Worm (Caenorhabditis elegans) whole organism, L1 larva: ENCODE data around the gene T13C2.2.

Source experiments
- ceh-63 ChIP-seq: fragments of 200-800 bp; sonication (Bioruptor generic); optimal IDR thresholded peaks from 2 replicates; lab custom pipeline; 2018; ENCODE audit warnings: mild to moderate bottlenecking, missing genetic modification characterization, missing compliant biosample characterization
- ceh-90 ChIP-seq: sonication (generic microtip); optimal IDR thresholded peaks from 2 replicates; lab custom pipeline; 2016; ENCODE audit warnings: missing genetic modification characterization, missing compliant biosample characterization
- lin-13 ChIP-seq: fragments of 150-350 bp; optimal IDR thresholded peaks from 2 replicates; lab custom pipeline; 2014; ENCODE audit warnings: missing biosample characterization, missing genetic modification reagents, missing genetic modification characterization
- mab-9 ChIP-seq: fragments of 200-800 bp; sonication (Bioruptor generic); IDR thresholded peaks from 2 replicates; pipeline ENCODE4 v1.3.6; 2022; ENCODE audit warnings: missing genetic modification reagents, missing genetic modification characterization, missing compliant biosample characterization
- nhr-12 ChIP-seq: sonication (generic microtip); optimal IDR thresholded peaks from 2 replicates; lab custom pipeline; 2017; ENCODE audit warnings: missing biosample characterization, missing genetic modification characterization
- pag-3 ChIP-seq: sonication (generic microtip); optimal IDR thresholded peaks from 2 replicates; lab custom pipeline; 2017; ENCODE audit warnings: missing genetic modification characterization, mild to moderate bottlenecking, missing compliant biosample characterization, antibody characterized with exemption, borderline replicate concordance; ENCODE audit not compliant: insufficient read depth
- skn-1 ChIP-seq: fragments of 150-350 bp; optimal IDR thresholded peaks from 2 replicates; lab custom pipeline; 2014; ENCODE audit warnings: missing biosample characterization, missing genetic modification characterization
- snpc-4 ChIP-seq: fragments of 150-350 bp; optimal IDR thresholded peaks from 2 replicates; lab custom pipeline; 2014; ENCODE audit warnings: missing biosample characterization, missing genetic modification characterization
- unc-62 ChIP-seq: fragments of 150-350 bp; optimal IDR thresholded peaks from 2 replicates; lab custom pipeline; 2014; ENCODE audit warnings: missing biosample characterization, missing genetic modification reagents, missing genetic modification characterization
- zip-4 ChIP-seq: fragments of 200-800 bp; sonication (Bioruptor generic); optimal IDR thresholded peaks from 2 replicates; lab custom pipeline; 2018; ENCODE audit warnings: mild to moderate bottlenecking, missing genetic modification characterization, moderate library complexity, missing compliant biosample characterization

DNA sequence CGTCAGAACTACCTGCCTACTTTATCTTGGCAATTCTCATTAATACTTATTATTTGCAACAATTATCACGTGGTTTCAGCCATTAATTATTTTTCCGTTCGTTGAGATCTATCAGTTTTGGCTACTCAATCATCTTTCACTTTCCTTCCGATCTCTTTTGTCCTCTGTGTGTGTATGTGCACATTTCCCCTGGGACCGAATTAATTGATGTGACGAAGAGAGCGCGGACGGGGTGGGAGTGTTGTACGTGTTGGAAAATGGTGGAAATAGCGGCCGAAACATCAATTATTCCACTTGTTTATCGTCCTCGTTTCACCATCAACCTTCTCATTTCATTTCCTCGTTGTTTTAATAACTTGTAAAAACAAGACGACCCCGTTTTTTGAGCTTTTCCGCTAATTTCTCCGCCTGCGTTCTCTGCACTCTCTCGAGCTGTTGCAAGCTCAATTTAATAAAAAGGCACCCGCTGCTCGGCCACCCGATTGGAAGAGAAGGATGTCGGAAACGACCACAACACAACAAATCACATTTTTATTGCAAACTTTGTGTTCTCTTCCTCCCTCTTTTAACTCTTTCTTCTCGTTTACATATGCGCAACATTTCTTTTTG lies 46.4 kb downstream of the T13C2.2 start:
- TF ChIP-seq skn-1 (tag; lab: Kevin White, UChicago) = no peak
- TF ChIP-seq ceh-90 = no peak
- TF ChIP-seq zip-4 (GFP tag; lab: Kevin White, UChicago) = no peak
- no peak for TF ChIP-seq unc-62
- no peak for TF ChIP-seq ceh-63
- TF ChIP-seq lin-13 (GFP tag; lab: Kevin White, UChicago) = no peak
- no peak for TF ChIP-seq pag-3 (tag; lab: Kevin White, UChicago)
- TF ChIP-seq snpc-4 (tag; lab: Kevin White, UChicago) = no peak
- peak; percentile 55; the same call in 1 of the 2 replicates for TF ChIP-seq mab-9
- no peak for TF ChIP-seq nhr-12 (tag; lab: Kevin White, UChicago)
